Worm (Caenorhabditis elegans): Measurements from ENCODE around the gene tyr-2.

ce11 chrIII:13763260-13764112, 19.5 kb downstream of the tyr-2 start:
- TF ChIP-seq elt-3 (tag; optimal IDR thresholded peaks at IDR 0.05) = no peak
- TF ChIP-seq blmp-1 (tag; optimal IDR thresholded peaks at IDR 0.05) = no peak
- no peak for TF ChIP-seq tbx-8 (GFP tag; optimal IDR thresholded peaks at IDR 0.05)
- no peak for TF ChIP-seq ztf-11 (tag; optimal IDR thresholded peaks at IDR 0.05)
- TF ChIP-seq nhr-12 (tag; optimal IDR thresholded peaks at IDR 0.05) = no peak
- no peak for TF ChIP-seq unc-39 (tag; optimal IDR thresholded peaks at IDR 0.05)
- no peak for TF ChIP-seq snpc-4 (tag; optimal IDR thresholded peaks at IDR 0.05)
- TF ChIP-seq nhr-28 (tag; optimal IDR thresholded peaks at IDR 0.05) = no peak
- no peak for TF ChIP-seq ces-1 (GFP tag; optimal IDR thresholded peaks at IDR 0.05)
- no peak for TF ChIP-seq elt-1 (tag; optimal IDR thresholded peaks at IDR 0.05; ENCODE audit: borderline replicate concordance, insufficient read depth)
- TF ChIP-seq nhr-76 (tag; optimal IDR thresholded peaks at IDR 0.05) = no peak
- TF ChIP-seq sem-2 (GFP tag; optimal IDR thresholded peaks at IDR 0.05) = no peak
- TF ChIP-seq lin-32 (GFP tag; optimal IDR thresholded peaks at IDR 0.05) = no peak
- no peak for TF ChIP-seq sptf-1 (tag; optimal IDR thresholded peaks at IDR 0.05)

Measured in whole organism, mixed stage, embryonic.